Worm (Caenorhabditis elegans): ENCODE data around the gene F13H8.11.

Gene F13H8.11

ce11 chrII:6241758-6242157 is 18.1 kb downstream of the F13H8.11 start, which contains the start of gene T24H7.8:
T24H7.8 (plus strand) TSS chrII:6242058.
- TF ChIP-seq scrt-1 (GFP tag; IDR thresholded peaks at IDR 0.05), result no peak

DNA sequence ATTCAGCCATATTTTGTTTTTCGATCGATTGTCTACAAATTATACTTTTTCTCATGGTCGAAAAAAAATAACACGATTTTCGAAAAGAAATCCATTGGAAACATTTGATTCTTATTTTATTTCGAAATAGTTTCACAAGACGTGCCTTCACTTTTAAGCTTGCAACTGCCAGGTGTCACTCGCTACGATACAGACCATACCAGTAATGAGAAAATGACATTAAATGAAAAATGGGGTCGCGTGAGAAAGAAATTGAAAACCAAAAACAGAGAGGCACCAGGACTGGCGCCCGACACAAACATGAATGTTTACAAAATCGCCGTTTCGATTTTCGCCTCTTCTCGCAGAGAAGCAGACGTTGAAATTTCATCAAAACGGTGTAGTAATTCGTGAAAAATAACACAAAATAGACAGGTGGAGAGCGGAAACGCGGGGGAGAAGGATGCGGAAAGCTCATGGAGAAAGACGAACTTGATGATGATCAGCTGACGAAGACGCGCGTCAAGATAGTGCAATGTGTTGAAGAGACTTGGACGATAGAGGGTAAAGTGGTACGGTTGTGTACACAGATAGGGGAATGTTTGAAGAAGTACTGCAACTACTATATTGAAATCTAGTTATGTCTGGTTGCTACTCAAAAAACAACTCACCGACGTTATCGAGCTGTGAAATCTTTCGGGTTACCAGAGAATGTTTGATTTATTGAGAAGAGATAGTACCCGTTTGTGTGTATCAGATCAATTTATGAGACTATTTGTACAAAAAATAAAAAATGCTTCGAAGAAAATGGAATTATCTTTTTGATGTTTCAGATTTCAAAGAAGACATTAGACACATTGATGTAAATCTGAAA is 23.5 kb downstream of the F13H8.11 start:
- no peak for TF ChIP-seq ama-1 (optimal IDR thresholded peaks at IDR 0.05)
- no peak for TF ChIP-seq sea-1 (GFP tag; conservative IDR thresholded peaks at IDR 0.05)
- TF ChIP-seq aly-1 (tag; optimal IDR thresholded peaks at IDR 0.05), result no peak
- no peak for TF ChIP-seq F13C5.2 (tag; optimal IDR thresholded peaks at IDR 0.05)

DNA sequence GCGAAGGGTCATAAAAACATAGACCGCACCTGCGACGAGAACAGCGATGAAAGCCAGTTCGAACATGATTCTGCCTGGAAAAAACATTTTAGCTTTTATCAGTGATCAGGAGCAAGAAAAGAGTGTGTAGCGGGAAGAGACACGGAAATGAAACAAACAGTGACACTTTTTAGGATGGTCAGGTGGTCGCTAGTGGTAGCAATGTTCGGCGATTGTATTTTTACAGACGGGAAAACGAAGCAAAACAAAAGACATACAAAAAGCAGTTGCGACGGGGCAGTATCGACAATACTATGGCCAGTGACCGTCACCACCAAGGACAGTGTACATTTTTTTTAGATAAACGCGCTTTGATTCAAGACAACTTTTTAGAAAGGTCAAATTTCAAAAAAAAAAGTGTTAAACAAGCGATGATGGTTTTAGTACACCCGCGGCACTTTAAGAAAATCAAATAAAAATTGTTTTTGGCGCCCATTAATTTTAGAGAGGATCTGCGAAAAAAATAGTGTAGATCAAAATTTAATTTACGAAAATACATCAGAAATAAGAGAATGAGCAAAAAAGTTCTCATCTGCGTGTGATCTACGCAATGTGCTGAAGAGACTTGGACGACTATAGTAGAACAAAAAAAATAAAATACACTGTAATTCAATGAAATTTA is 24.3 kb downstream of the F13H8.11 start, which contains the start of gene T24H7.9:
Gene T24H7.9, minus strand, starts transcription at position 74 of the 661 bp plus-strand sequence.
- TF ChIP-seq scrt-1 (GFP tag; IDR thresholded peaks at IDR 0.05) (no peak), B0310.2 (tag; optimal IDR thresholded peaks at IDR 0.05) (no peak), hnd-1 (tag; optimal IDR thresholded peaks at IDR 0.05) (no peak), flt-1 (GFP tag; IDR thresholded peaks at IDR 0.05) (no peak), aly-1 (tag; optimal IDR thresholded peaks at IDR 0.05) (no peak), ceh-36 (tag; optimal IDR thresholded peaks at IDR 0.05) (no peak), pes-1 (GFP tag; IDR thresholded peaks at IDR 0.05) (no peak), tra-4 (tag; optimal IDR thresholded peaks at IDR 0.05) (no peak), tbx-11 (GFP tag; IDR thresholded peaks at IDR 0.05) (no peak), hmg-4 (GFP tag; optimal IDR thresholded peaks at IDR 0.05) (no peak), ama-1 (optimal IDR thresholded peaks at IDR 0.05) (no peak), ets-7 (tag; optimal IDR thresholded peaks at IDR 0.05) (no peak)

ce11 chrII:6230116-6230515 is 29.7 kb downstream of the F13H8.11 start:
- no peak for TF ChIP-seq hmg-4 (GFP tag; optimal IDR thresholded peaks at IDR 0.05)
- TF ChIP-seq B0310.2 (tag; optimal IDR thresholded peaks at IDR 0.05), result no peak
- TF ChIP-seq flt-1 (GFP tag; IDR thresholded peaks at IDR 0.05), result no peak
- no peak for TF ChIP-seq aly-1 (tag; optimal IDR thresholded peaks at IDR 0.05)
- TF ChIP-seq pes-1 (GFP tag; IDR thresholded peaks at IDR 0.05), result no peak
- TF ChIP-seq sea-1 (GFP tag; conservative IDR thresholded peaks at IDR 0.05), result no peak
- no peak for TF ChIP-seq hmbx-1 (tag; optimal IDR thresholded peaks at IDR 0.05)
- no peak for TF ChIP-seq F13C5.2 (tag; optimal IDR thresholded peaks at IDR 0.05)
- TF ChIP-seq scrt-1 (GFP tag; IDR thresholded peaks at IDR 0.05), result no peak
- TF ChIP-seq ets-7 (tag; optimal IDR thresholded peaks at IDR 0.05), result no peak
- no peak for TF ChIP-seq ceh-13 (GFP tag; optimal IDR thresholded peaks at IDR 0.05)
- TF ChIP-seq ama-1 (optimal IDR thresholded peaks at IDR 0.05), result no peak
- TF ChIP-seq ceh-36 (tag; optimal IDR thresholded peaks at IDR 0.05), result no peak
- no peak for TF ChIP-seq tbx-11 (GFP tag; IDR thresholded peaks at IDR 0.05)
- no peak for TF ChIP-seq tra-4 (tag; optimal IDR thresholded peaks at IDR 0.05)
- no peak for TF ChIP-seq hnd-1 (tag; optimal IDR thresholded peaks at IDR 0.05)
- no peak for TF ChIP-seq tbx-37 (GFP tag; conservative IDR thresholded peaks at IDR 0.05)

ce11 chrII:6226995-6227394 is 32.8 kb downstream of the F13H8.11 start, which contains the start of gene srsy-2:
srsy-2 (minus strand) TSS chrII:6227095.
- TF ChIP-seq hmbx-1 (tag; optimal IDR thresholded peaks at IDR 0.05) (no peak), tra-4 (tag; optimal IDR thresholded peaks at IDR 0.05) (no peak), scrt-1 (GFP tag; IDR thresholded peaks at IDR 0.05) (no peak), flt-1 (GFP tag; IDR thresholded peaks at IDR 0.05) (no peak), ceh-13 (GFP tag; optimal IDR thresholded peaks at IDR 0.05) (no peak), aly-1 (tag; optimal IDR thresholded peaks at IDR 0.05) (no peak), pes-1 (GFP tag; IDR thresholded peaks at IDR 0.05) (no peak), B0310.2 (tag; optimal IDR thresholded peaks at IDR 0.05) (no peak), sea-1 (GFP tag; conservative IDR thresholded peaks at IDR 0.05) (no peak), hnd-1 (tag; optimal IDR thresholded peaks at IDR 0.05) (no peak), ceh-36 (tag; optimal IDR thresholded peaks at IDR 0.05) (no peak), F13C5.2 (tag; optimal IDR thresholded peaks at IDR 0.05) (no peak), ets-7 (tag; optimal IDR thresholded peaks at IDR 0.05) (no peak), tbx-37 (GFP tag; conservative IDR thresholded peaks at IDR 0.05) (no peak), tbx-11 (GFP tag; IDR thresholded peaks at IDR 0.05) (no peak), hmg-4 (GFP tag; optimal IDR thresholded peaks at IDR 0.05) (no peak)

ce11 chrII:6223755-6224154 is 36.1 kb downstream of the F13H8.11 start:
- TF ChIP-seq hnd-1 (tag; optimal IDR thresholded peaks at IDR 0.05) (no peak), pes-1 (GFP tag; IDR thresholded peaks at IDR 0.05) (no peak), ceh-36 (tag; optimal IDR thresholded peaks at IDR 0.05) (no peak), B0310.2 (tag; optimal IDR thresholded peaks at IDR 0.05) (no peak), hmbx-1 (tag; optimal IDR thresholded peaks at IDR 0.05) (no peak), ceh-13 (GFP tag; optimal IDR thresholded peaks at IDR 0.05) (no peak), scrt-1 (GFP tag; IDR thresholded peaks at IDR 0.05) (no peak), tbx-11 (GFP tag; IDR thresholded peaks at IDR 0.05) (no peak), ets-7 (tag; optimal IDR thresholded peaks at IDR 0.05) (no peak), flt-1 (GFP tag; IDR thresholded peaks at IDR 0.05) (no peak)

DNA sequence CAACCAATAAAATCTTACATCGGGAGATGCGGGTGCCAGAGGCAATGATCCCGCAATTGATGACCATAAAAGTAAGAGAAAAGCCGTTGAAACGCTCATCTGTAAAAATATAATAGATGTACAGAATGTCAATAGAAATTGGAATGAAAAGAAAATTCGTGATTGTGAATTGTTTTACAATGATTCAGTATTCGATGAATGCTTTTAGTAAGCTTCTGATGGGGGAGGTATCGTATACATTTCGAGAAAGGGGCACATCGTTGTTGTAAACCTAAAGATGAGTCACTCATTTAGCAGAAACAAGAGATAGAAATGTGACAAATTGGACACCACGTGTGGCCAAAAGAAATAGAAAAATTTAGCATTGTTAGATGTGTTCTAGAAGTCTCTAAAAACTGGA is 37.3 kb downstream of the F13H8.11 start, which contains the start of gene C30B5.6:
Gene C30B5.6, minus strand, starts transcription at position 101 of the 400 bp plus-strand sequence.
- TF ChIP-seq pes-1 (GFP tag; IDR thresholded peaks at IDR 0.05) (no peak), tbx-37 (GFP tag; conservative IDR thresholded peaks at IDR 0.05) (no peak), flt-1 (GFP tag; IDR thresholded peaks at IDR 0.05) (no peak), hmg-4 (GFP tag; optimal IDR thresholded peaks at IDR 0.05) (no peak), F13C5.2 (tag; optimal IDR thresholded peaks at IDR 0.05) (no peak), ceh-36 (tag; optimal IDR thresholded peaks at IDR 0.05) (no peak), ceh-13 (GFP tag; optimal IDR thresholded peaks at IDR 0.05) (no peak), B0310.2 (tag; optimal IDR thresholded peaks at IDR 0.05) (no peak), ets-7 (tag; optimal IDR thresholded peaks at IDR 0.05) (no peak)
